Fruit fly (Drosophila melanogaster) whole organism, embryonic: ENCODE data around the gene dpr9.
A peak's percentile ranks its signal among the peaks of the same experiment; 100 is the strongest.

Experiments used
- BEAF-32 ChIP-seq: fragments of 200-800 bp; sonication (Bioruptor generic); optimal IDR thresholded peaks from 3 replicates; lab custom pipeline; 2017; ENCODE audit warnings: missing biosample characterization, missing genetic modification characterization, mild to moderate bottlenecking, moderate library complexity, missing genetic modification reagents
- CG10147 ChIP-seq: fragments of 200-800 bp; sonication (Bioruptor generic); optimal IDR thresholded peaks from 2 replicates; lab custom pipeline; 2019; ENCODE audit warnings: missing biosample characterization, mild to moderate bottlenecking, missing genetic modification characterization, moderate library complexity
- CG1024 ChIP-seq: fragments of 200-800 bp; sonication (Bioruptor generic); IDR thresholded peaks from 2 replicates; pipeline ENCODE4 v1.3.6; 2022; ENCODE audit warnings: missing biosample characterization, missing genetic modification characterization
- CG10959 ChIP-seq: fragments of 200-800 bp; sonication (Bioruptor generic); IDR thresholded peaks from 2 replicates; pipeline ENCODE4 v1.3.6; 2022; ENCODE audit warnings: missing biosample characterization, missing genetic modification characterization
- CG11085 ChIP-seq: fragments of 200-800 bp; sonication (Bioruptor generic); IDR thresholded peaks from 2 replicates; pipeline ENCODE4 v1.3.6; 2022; ENCODE audit warnings: missing biosample characterization, missing genetic modification characterization
- CG11696 ChIP-seq: fragments of 200-800 bp; sonication (Bioruptor generic); IDR thresholded peaks from 2 replicates; pipeline ENCODE4 v1.3.6; 2022; ENCODE audit warnings: missing biosample characterization, missing genetic modification characterization
- CG14441 ChIP-seq: fragments of 200-800 bp; sonication (Bioruptor generic); IDR thresholded peaks from 2 replicates; pipeline ENCODE4 v1.3.6; 2022; ENCODE audit warnings: missing biosample characterization, missing genetic modification characterization
- CG15269 ChIP-seq: fragments of 200-800 bp; sonication (Bioruptor generic); optimal IDR thresholded peaks from 2 replicates; lab custom pipeline; 2018; ENCODE audit warnings: missing biosample characterization, mild to moderate bottlenecking, missing genetic modification characterization, moderate library complexity
- CG17612 ChIP-seq: fragments of 200-800 bp; sonication (Bioruptor generic); IDR thresholded peaks from 2 replicates; pipeline ENCODE4 v1.3.6; 2022; ENCODE audit warnings: missing biosample characterization, missing genetic modification characterization
- CG18619 ChIP-seq: fragments of 200-800 bp; sonication (Bioruptor generic); optimal IDR thresholded peaks from 3 replicates; lab custom pipeline; 2017; ENCODE audit warnings: missing biosample characterization, mild to moderate bottlenecking, missing genetic modification characterization
- CG2120 ChIP-seq: fragments of 200-800 bp; sonication (Bioruptor generic); optimal IDR thresholded peaks from 3 replicates; lab custom pipeline; 2016; ENCODE audit warnings: missing biosample characterization, missing genetic modification characterization
- CG2202 ChIP-seq: fragments of 200-800 bp; sonication (Bioruptor generic); optimal IDR thresholded peaks from 2 replicates; lab custom pipeline; 2018; ENCODE audit warnings: missing biosample characterization, mild to moderate bottlenecking, missing genetic modification characterization
- CG31365 ChIP-seq: fragments of 200-800 bp; sonication (Bioruptor generic); optimal IDR thresholded peaks from 2 replicates; lab custom pipeline; 2018; ENCODE audit warnings: missing biosample characterization, mild to moderate bottlenecking, missing genetic modification characterization
- CG3163 ChIP-seq: fragments of 200-800 bp; sonication (Bioruptor generic); optimal IDR thresholded peaks from 3 replicates; lab custom pipeline; 2016; ENCODE audit warnings: missing biosample characterization, missing genetic modification characterization
- CG4404 ChIP-seq: fragments of 200-800 bp; sonication (Bioruptor generic); IDR thresholded peaks from 2 replicates; pipeline ENCODE4 v1.3.6; 2022; ENCODE audit warnings: missing biosample characterization, missing genetic modification characterization
- CG6254 ChIP-seq: fragments of 200-800 bp; sonication (Bioruptor generic); optimal IDR thresholded peaks from 3 replicates; lab custom pipeline; 2017; ENCODE audit warnings: mild to moderate bottlenecking, missing biosample characterization, missing genetic modification reagents, missing genetic modification characterization
- CG6689 ChIP-seq: fragments of 200-800 bp; sonication (Bioruptor generic); IDR thresholded peaks from 2 replicates; pipeline ENCODE4 v1.3.6; 2022; ENCODE audit warnings: missing biosample characterization, missing genetic modification characterization
- CG7745 ChIP-seq: fragments of 200-800 bp; sonication (Bioruptor generic); optimal IDR thresholded peaks from 2 replicates; lab custom pipeline; 2018; ENCODE audit warnings: missing biosample characterization, mild to moderate bottlenecking, missing genetic modification characterization, moderate library complexity
- CG8290 ChIP-seq, 3 experiments: fragments of 200-800 bp; sonication (Bioruptor generic); optimal IDR thresholded peaks; 2 replicates each; lab custom pipeline; 2016 to 2019; ENCODE audit warnings: missing biosample characterization in 3 of 3, missing genetic modification characterization in 3 of 3, mild to moderate bottlenecking in 2 of 3, moderate library complexity in 1 of 3
- Deaf1 ChIP-seq: fragments of 200-800 bp; optimal IDR thresholded peaks from 3 replicates; lab custom pipeline; 2019; ENCODE audit warnings: missing biosample characterization, mild to moderate bottlenecking, missing genetic modification characterization, moderate library complexity
- Ets65A ChIP-seq: fragments of 200-800 bp; sonication (Bioruptor generic); peaks from one replicate; lab custom pipeline; 2016; ENCODE audit warnings: missing biosample characterization, missing genetic modification characterization
- HLH3B ChIP-seq: fragments of 200-800 bp; sonication (Bioruptor generic); IDR thresholded peaks from 2 replicates; pipeline ENCODE4 v1.3.6; 2022; ENCODE audit warnings: missing biosample characterization, missing genetic modification characterization
- Hey ChIP-seq: fragments of 200-800 bp; sonication (Bioruptor generic); optimal IDR thresholded peaks from 3 replicates; lab custom pipeline; 2018; ENCODE audit warnings: missing biosample characterization, mild to moderate bottlenecking, missing genetic modification characterization
- NfI ChIP-seq: fragments of 200-800 bp; sonication (Bioruptor generic); optimal IDR thresholded peaks from 3 replicates; lab custom pipeline; 2018; ENCODE audit warnings: missing biosample characterization, mild to moderate bottlenecking, missing genetic modification characterization, moderate library complexity
- PHDP ChIP-seq: fragments of 200-800 bp; sonication (Bioruptor generic); optimal IDR thresholded peaks from 3 replicates; lab custom pipeline; 2018; ENCODE audit warnings: missing biosample characterization, mild to moderate bottlenecking, missing genetic modification characterization, moderate library complexity
- Side ChIP-seq: fragments of 200-800 bp; sonication (Bioruptor generic); optimal IDR thresholded peaks from 2 replicates; lab custom pipeline; 2016; ENCODE audit warnings: missing biosample characterization, missing genetic modification characterization
- Sox102F ChIP-seq: fragments of 200-800 bp; sonication (Bioruptor generic); optimal IDR thresholded peaks from 2 replicates; lab custom pipeline; 2018; ENCODE audit warnings: missing biosample characterization, mild to moderate bottlenecking, missing genetic modification characterization, moderate library complexity
- Spps ChIP-seq: fragments of 200-800 bp; sonication (Bioruptor generic); optimal IDR thresholded peaks from 2 replicates; lab custom pipeline; 2018; ENCODE audit warnings: missing biosample characterization, mild to moderate bottlenecking, missing genetic modification characterization
- Tbp ChIP-seq: fragments of >200 bp; optimal IDR thresholded peaks from 2 replicates; lab custom pipeline; 2018; ENCODE audit warnings: missing biosample characterization, missing genetic modification characterization
- ac ChIP-seq: fragments of 200-800 bp; sonication (Bioruptor generic); optimal IDR thresholded peaks from 3 replicates; lab custom pipeline; 2017; ENCODE audit warnings: missing biosample characterization, mild to moderate bottlenecking, missing genetic modification characterization
- aop ChIP-seq: fragments of 200-800 bp; sonication (Bioruptor generic); IDR thresholded peaks from 2 replicates; pipeline ENCODE4 v1.3.6; 2022; ENCODE audit warnings: missing biosample characterization, missing genetic modification characterization
- ara ChIP-seq: fragments of 200-800 bp; sonication (Bioruptor generic); IDR thresholded peaks from 2 replicates; pipeline ENCODE4 v1.3.6; 2022; ENCODE audit warnings: missing biosample characterization, missing genetic modification characterization
- crol ChIP-seq: fragments of 200-800 bp; sonication (Bioruptor generic); IDR thresholded peaks from 2 replicates; pipeline ENCODE4 v1.3.6; 2022; ENCODE audit warnings: missing biosample characterization, missing genetic modification characterization
- crp ChIP-seq, 2 experiments: fragments of 200-800 bp; sonication (Bioruptor generic); optimal IDR thresholded peaks; 2 replicates in 1 of 2; 3 replicates in 1 of 2; lab custom pipeline; 2017; ENCODE audit warnings: missing biosample characterization in 2 of 2, missing genetic modification characterization in 2 of 2, mild to moderate bottlenecking in 1 of 2, moderate library complexity in 1 of 2
- cwo ChIP-seq: fragments of 200-800 bp; sonication (Bioruptor generic); optimal IDR thresholded peaks from 3 replicates; lab custom pipeline; 2017; ENCODE audit warnings: missing biosample characterization, missing genetic modification characterization, mild to moderate bottlenecking, moderate library complexity, missing genetic modification reagents
- danr ChIP-seq: fragments of 200-800 bp; sonication (Bioruptor generic); IDR thresholded peaks from 2 replicates; pipeline ENCODE4 v1.3.6; 2022; ENCODE audit warnings: missing biosample characterization, missing genetic modification characterization
- dpn ChIP-seq, 2 experiments: fragments of 200-800 bp; sonication (Bioruptor generic); optimal IDR thresholded peaks; 3 replicates each; lab custom pipeline; 2016; ENCODE audit warnings: missing biosample characterization in 2 of 2, missing genetic modification characterization in 2 of 2
- eyg ChIP-seq: fragments of 200-800 bp; sonication (Bioruptor generic); optimal IDR thresholded peaks from 3 replicates; lab custom pipeline; 2016; ENCODE audit warnings: missing biosample characterization, missing genetic modification characterization
- fd102C ChIP-seq: fragments of 200-800 bp; sonication (Bioruptor generic); optimal IDR thresholded peaks from 2 replicates; lab custom pipeline; 2018; ENCODE audit warnings: missing biosample characterization, mild to moderate bottlenecking, missing genetic modification characterization, moderate library complexity
- hth ChIP-seq: fragments of >200 bp; optimal IDR thresholded peaks from 2 replicates; lab custom pipeline; 2017; ENCODE audit warnings: inconsistent platforms
- mld ChIP-seq: fragments of 200-800 bp; sonication (Bioruptor generic); IDR thresholded peaks from 3 replicates; pipeline ENCODE4 v1.3.6; 2022; ENCODE audit warnings: missing biosample characterization, missing genetic modification characterization; ENCODE audit not compliant: partially characterized antibody
- onecut ChIP-seq: fragments of 200-800 bp; sonication (Bioruptor generic); IDR thresholded peaks from 2 replicates; pipeline ENCODE4 v1.3.6; 2022; ENCODE audit warnings: missing biosample characterization, missing genetic modification characterization
- org-1 ChIP-seq: fragments of 200-800 bp; sonication (Bioruptor generic); optimal IDR thresholded peaks from 2 replicates; lab custom pipeline; 2017; ENCODE audit warnings: missing biosample characterization, missing genetic modification characterization
- psq ChIP-seq: fragments of 200-800 bp; sonication (Bioruptor generic); optimal IDR thresholded peaks from 2 replicates; lab custom pipeline; 2017; ENCODE audit warnings: missing biosample characterization, missing genetic modification characterization
- repo ChIP-seq: fragments of 200-800 bp; sonication (Bioruptor generic); optimal IDR thresholded peaks from 2 replicates; lab custom pipeline; 2016; ENCODE audit warnings: missing biosample characterization, missing genetic modification characterization
- tup ChIP-seq: fragments of 200-800 bp; sonication (Bioruptor generic); optimal IDR thresholded peaks from 2 replicates; lab custom pipeline; 2016; ENCODE audit warnings: missing biosample characterization, mild to moderate bottlenecking, missing genetic modification characterization, moderate library complexity
- twi ChIP-seq: fragments of 200-800 bp; optimal IDR thresholded peaks from 2 replicates; lab custom pipeline; 2019; ENCODE audit warnings: missing biosample characterization, mild to moderate bottlenecking, missing genetic modification characterization, moderate library complexity
- wek ChIP-seq: fragments of 200-800 bp; sonication (Bioruptor generic); optimal IDR thresholded peaks from 3 replicates; lab custom pipeline; 2018; ENCODE audit warnings: missing biosample characterization, mild to moderate bottlenecking, missing genetic modification characterization, moderate library complexity
- zen2 ChIP-seq: fragments of 200-800 bp; sonication (Bioruptor generic); IDR thresholded peaks from 3 replicates; pipeline ENCODE4 v1.3.6; 2022; ENCODE audit warnings: missing biosample characterization, missing genetic modification characterization; ENCODE audit not compliant: partially characterized antibody
- zf30C ChIP-seq: fragments of 200-800 bp; sonication (Bioruptor generic); optimal IDR thresholded peaks from 3 replicates; lab custom pipeline; 2018; ENCODE audit warnings: missing biosample characterization, mild to moderate bottlenecking, missing genetic modification characterization

dpr9 gene

DNA sequence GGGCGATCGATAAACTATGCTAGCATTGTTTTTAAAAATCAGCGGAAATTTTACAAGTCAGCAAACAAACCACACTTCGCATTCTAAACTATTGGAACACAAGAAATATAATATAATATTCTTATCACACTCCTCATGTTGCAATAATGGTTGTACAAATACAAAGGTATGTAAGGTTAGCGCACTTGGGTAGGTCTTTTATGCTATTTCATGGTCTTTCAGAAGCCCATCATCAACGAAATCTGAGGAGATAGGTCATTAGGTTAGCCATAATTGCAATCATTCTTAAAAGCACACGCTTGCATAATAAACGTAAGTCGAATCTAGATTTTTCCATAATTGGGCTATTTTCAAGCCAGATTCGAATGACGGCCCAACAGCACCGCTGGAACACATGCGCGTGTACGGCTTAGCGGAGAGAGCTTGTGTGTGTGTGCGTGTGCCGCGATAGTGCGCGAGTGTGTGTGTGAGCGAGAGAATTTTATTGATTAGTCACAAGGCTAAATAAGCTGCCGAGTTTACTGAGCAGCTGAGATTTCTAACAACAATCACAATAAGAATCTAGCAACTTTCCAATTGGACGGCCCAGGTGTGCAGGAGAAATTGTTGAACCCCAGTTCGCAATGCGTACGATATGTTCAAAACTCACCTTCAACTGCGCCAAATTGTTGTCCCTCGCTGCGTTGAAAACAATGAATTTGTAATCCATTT, 17.4 kb upstream of the dpr9 start (continued):
- TF ChIP-seq eyg (GFP tag; lab: Kevin White, UChicago): no peak
- no peak for TF ChIP-seq CG10147
- TF ChIP-seq ac (GFP tag; lab: Kevin White, UChicago): no peak
- peak; percentile 15 for TF ChIP-seq CG18619 (GFP tag; lab: Kevin White, UChicago)
- no peak for TF ChIP-seq Sox102F
- no peak for TF ChIP-seq org-1
- TF ChIP-seq tup: no peak
- no peak for TF ChIP-seq Side (GFP tag; lab: Kevin White, UChicago)
- TF ChIP-seq dpn (GFP tag; optimal IDR thresholded peaks at IDR 0.05; lab: Kevin White, UChicago): no peak
- no peak for TF ChIP-seq zen2 (GFP tag; lab: Robert Waterston, UW)
- no peak for TF ChIP-seq Ets65A (GFP tag; lab: Kevin White, UChicago)
- TF ChIP-seq CG10959 (GFP tag; lab: Robert Waterston, UW): no peak
- TF ChIP-seq wek: no peak
- TF ChIP-seq CG15269 (tag; lab: Kevin White, UChicago): peak; percentile 31
- TF ChIP-seq ara (GFP tag; lab: Robert Waterston, UW): no peak
- no peak for TF ChIP-seq CG31365 (tag; lab: Kevin White, UChicago)
- no peak for TF ChIP-seq repo (GFP tag; lab: Kevin White, UChicago)
- TF ChIP-seq BEAF-32 (GFP tag; lab: Kevin White, UChicago): no peak
- no peak for TF ChIP-seq psq (GFP tag; lab: Kevin White, UChicago)
- TF ChIP-seq CG6254 (GFP tag; lab: Kevin White, UChicago): no peak
- TF ChIP-seq danr (GFP tag; lab: Robert Waterston, UW): no peak
- no peak for TF ChIP-seq PHDP (tag; lab: Kevin White, UChicago)
- no peak for TF ChIP-seq CG1024
- TF ChIP-seq CG11085: no peak
- peak; percentile 84 for TF ChIP-seq Tbp (GFP tag; lab: Kevin White, UChicago)
- TF ChIP-seq CG8290 (GFP tag; optimal IDR thresholded peaks at IDR 0.05; lab: Kevin White, UChicago): no peak
- TF ChIP-seq CG8290 (tag; optimal IDR thresholded peaks at IDR 0.05; lab: Kevin White, UChicago): peak in 1 of 2 experiments; percentile 21
- peak; percentile 99 for TF ChIP-seq onecut (GFP tag; lab: Robert Waterston, UW)
- peak in 1 of 2 experiments; percentile 46 for TF ChIP-seq crp (GFP tag; optimal IDR thresholded peaks at IDR 0.05; lab: Kevin White, UChicago)
- TF ChIP-seq CG6689 (GFP tag; lab: Robert Waterston, UW): no peak
- TF ChIP-seq HLH3B: no peak
- TF ChIP-seq zf30C (GFP tag; lab: Kevin White, UChicago): no peak
- TF ChIP-seq twi (tag; lab: Kevin White, UChicago): no peak
- peak; percentile 11 for TF ChIP-seq CG2120 (GFP tag; lab: Kevin White, UChicago)
- no peak for TF ChIP-seq fd102C (GFP tag; lab: Kevin White, UChicago)
- TF ChIP-seq crol (GFP tag; lab: Robert Waterston, UW): no peak
- no peak for TF ChIP-seq CG17612 (GFP tag; lab: Robert Waterston, UW)
- no peak for TF ChIP-seq CG2202 (tag; lab: Kevin White, UChicago)
- TF ChIP-seq aop (GFP tag; lab: Robert Waterston, UW): no peak
- TF ChIP-seq NfI (GFP tag; lab: Kevin White, UChicago): no peak
- TF ChIP-seq CG14441: no peak
- TF ChIP-seq CG11696 (GFP tag; lab: Robert Waterston, UW): no peak
- no peak for TF ChIP-seq CG7745 (tag; lab: Kevin White, UChicago)
- TF ChIP-seq CG3163 (GFP tag; lab: Kevin White, UChicago): no peak
- TF ChIP-seq Hey (tag; lab: Kevin White, UChicago): no peak
- no peak for TF ChIP-seq CG4404 (GFP tag; lab: Robert Waterston, UW)
- TF ChIP-seq mld (GFP tag; lab: Robert Waterston, UW): no peak
- no peak for TF ChIP-seq hth (lab: Kevin White, UChicago)
- TF ChIP-seq Deaf1 (tag; lab: Kevin White, UChicago): no peak
- no peak for TF ChIP-seq cwo (GFP tag; lab: Kevin White, UChicago)
- no peak for TF ChIP-seq Spps (tag; lab: Kevin White, UChicago)
